Worm (Caenorhabditis elegans) whole organism, L1 larva: Measurements from ENCODE around the gene F10G7.12.

Source experiments
- fkh-10 ChIP-seq: sonication (generic microtip); optimal IDR thresholded peaks from 2 replicates; lab custom pipeline; 2017; ENCODE audit warnings: missing biosample characterization, missing genetic modification reagents, missing genetic modification characterization
- hlh-17 ChIP-seq: fragments of 200-800 bp; sonication (Bioruptor generic); optimal IDR thresholded peaks from 2 replicates; lab custom pipeline; 2018; ENCODE audit warnings: missing genetic modification characterization, mild to moderate bottlenecking, missing compliant biosample characterization, moderate library complexity, borderline replicate concordance
- nhr-28 ChIP-seq: fragments of 150-350 bp; optimal IDR thresholded peaks from 2 replicates; lab custom pipeline; 2014; ENCODE audit warnings: missing biosample characterization, missing genetic modification characterization

DNA sequence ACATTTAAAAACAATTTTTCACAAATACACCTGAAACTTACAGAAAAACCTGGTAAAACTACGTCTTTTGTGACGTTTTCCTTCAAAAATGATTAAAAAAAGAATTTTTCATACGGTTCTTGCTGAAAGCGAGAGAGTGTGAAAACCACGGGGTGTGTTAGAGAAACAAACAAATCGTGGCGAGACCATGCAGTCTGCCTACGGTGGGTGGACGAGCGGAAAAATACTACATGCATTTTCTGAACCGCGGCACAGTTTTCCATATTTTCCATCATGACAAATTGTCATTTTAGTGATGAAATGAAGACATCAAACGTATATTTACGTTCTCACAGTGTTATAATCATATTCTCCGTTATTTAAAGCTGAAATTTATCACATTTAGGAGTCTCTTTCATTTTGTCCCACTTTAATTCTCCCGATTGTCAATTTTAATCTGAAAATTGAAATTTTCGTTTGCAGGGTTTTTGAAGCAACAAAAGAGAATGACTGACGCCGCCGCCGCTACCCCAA is 16.8 kb downstream of the F10G7.12 start, which contains the start of the genes F10G7.9 and tsn-1:
- TF ChIP-seq nhr-28 (tag; lab: Kevin White, UChicago) (no peak), fkh-10 (no peak), hlh-17 (no peak)
